Worm (Caenorhabditis elegans) whole organism, L2 larva: ENCODE results near the gene W01C8.5.
A peak's percentile ranks its signal among the peaks of the same experiment; 100 is the strongest.

Experiments
- C34F6.9 ChIP-seq: fragments of 150-350 bp; optimal IDR thresholded peaks from 2 replicates; lab custom pipeline; 2014; ENCODE audit warnings: missing biosample characterization, missing genetic modification characterization
- F13H6.1 ChIP-seq: sonication (generic microtip); optimal IDR thresholded peaks from 2 replicates; lab custom pipeline; 2016; ENCODE audit warnings: missing genetic modification characterization, missing compliant biosample characterization
- R02D3.7 ChIP-seq: fragments of 150-350 bp; optimal IDR thresholded peaks from 2 replicates; lab custom pipeline; 2014; ENCODE audit warnings: missing biosample characterization, missing genetic modification characterization
- Y55F3AM.14 ChIP-seq: fragments of 200-800 bp; sonication (Bioruptor generic); optimal IDR thresholded peaks from 2 replicates; lab custom pipeline; 2018; ENCODE audit warnings: mild to moderate bottlenecking, missing genetic modification characterization, missing compliant biosample characterization
- ZK546.5 ChIP-seq: sonication (generic microtip); optimal IDR thresholded peaks from 2 replicates; lab custom pipeline; 2017; ENCODE audit warnings: missing biosample characterization, missing genetic modification characterization
- alr-1 ChIP-seq: fragments of 150-350 bp; optimal IDR thresholded peaks from 2 replicates; lab custom pipeline; 2014; ENCODE audit warnings: missing biosample characterization, missing genetic modification characterization
- aly-2 ChIP-seq: fragments of 150-350 bp; optimal IDR thresholded peaks from 2 replicates; lab custom pipeline; 2014; ENCODE audit warnings: missing biosample characterization, missing genetic modification characterization
- ama-1 ChIP-seq: fragments of 150-350 bp; optimal IDR thresholded peaks from 2 replicates; lab custom pipeline; 2018; ENCODE audit warnings: inconsistent platforms
- blmp-1 ChIP-seq: sonication (generic microtip); optimal IDR thresholded peaks from 2 replicates; lab custom pipeline; 2017; ENCODE audit warnings: missing genetic modification characterization, mild to moderate bottlenecking, missing compliant biosample characterization, antibody characterized with exemption, moderate library complexity; ENCODE audit not compliant: insufficient read depth
- ceh-82 ChIP-seq: fragments of 150-350 bp; optimal IDR thresholded peaks from 2 replicates; lab custom pipeline; 2014; ENCODE audit warnings: missing biosample characterization, missing genetic modification characterization
- crh-2 ChIP-seq: sonication (generic microtip); optimal IDR thresholded peaks from 2 replicates; lab custom pipeline; 2017; ENCODE audit warnings: missing biosample characterization, missing genetic modification characterization
- dmd-4 ChIP-seq: sonication (generic microtip); optimal IDR thresholded peaks from 2 replicates; lab custom pipeline; 2017; ENCODE audit warnings: missing biosample characterization, missing genetic modification characterization
- egl-27 ChIP-seq: sonication (generic microtip); optimal IDR thresholded peaks from 3 replicates; lab custom pipeline; 2017; ENCODE audit warnings: missing biosample characterization, missing genetic modification reagents, missing genetic modification characterization
- elt-1 ChIP-seq: fragments of 150-350 bp; optimal IDR thresholded peaks from 2 replicates; lab custom pipeline; 2014; ENCODE audit warnings: missing biosample characterization, missing genetic modification characterization
- elt-3 ChIP-seq: sonication (generic microtip); optimal IDR thresholded peaks from 2 replicates; lab custom pipeline; 2017; ENCODE audit warnings: missing biosample characterization, missing genetic modification characterization
- fos-1 ChIP-seq: fragments of 150-350 bp; optimal IDR thresholded peaks from 2 replicates; lab custom pipeline; 2014; ENCODE audit warnings: missing biosample characterization, missing genetic modification characterization
- gmeb-1 ChIP-seq: fragments of 150-350 bp; optimal IDR thresholded peaks from 2 replicates; lab custom pipeline; 2014; ENCODE audit warnings: missing biosample characterization, missing genetic modification characterization
- lin-11 ChIP-seq: fragments of 150-350 bp; sonication (generic microtip); optimal IDR thresholded peaks from 2 replicates; lab custom pipeline; 2014; ENCODE audit warnings: missing biosample characterization, missing genetic modification characterization, inconsistent platforms, mixed read lengths
- lin-13 ChIP-seq: fragments of 150-350 bp; optimal IDR thresholded peaks from 2 replicates; lab custom pipeline; 2014; ENCODE audit warnings: missing biosample characterization, missing genetic modification reagents, missing genetic modification characterization
- lin-39 ChIP-seq: fragments of 150-350 bp; optimal IDR thresholded peaks from 2 replicates; lab custom pipeline; 2014; ENCODE audit warnings: missing biosample characterization, missing genetic modification reagents, missing genetic modification characterization
- lsy-2 ChIP-seq, 2 experiments: fragments of 150-350 bp in 1 of 2; sonication (generic microtip) in 1 of 2; optimal IDR thresholded peaks; 2 replicates each; lab custom pipeline; 2014 to 2017; ENCODE audit warnings: missing biosample characterization in 2 of 2, missing genetic modification characterization in 2 of 2
- mab-5 ChIP-seq: fragments of 150-350 bp; optimal IDR thresholded peaks from 2 replicates; lab custom pipeline; 2014; ENCODE audit warnings: missing biosample characterization, missing genetic modification characterization
- mdl-1 ChIP-seq, 2 experiments: fragments of 150-350 bp in 1 of 2; sonication (generic microtip) in 1 of 2; optimal IDR thresholded peaks; 2 replicates each; lab custom pipeline; 2017; ENCODE audit warnings: missing biosample characterization in 2 of 2, missing genetic modification characterization in 2 of 2
- nhr-10 ChIP-seq: sonication (generic microtip); optimal IDR thresholded peaks from 2 replicates; lab custom pipeline; 2017; ENCODE audit warnings: missing biosample characterization, missing genetic modification characterization
- nhr-12 ChIP-seq: fragments of 150-350 bp; optimal IDR thresholded peaks from 2 replicates; lab custom pipeline; 2014; ENCODE audit warnings: missing biosample characterization, missing genetic modification characterization
- nhr-129 ChIP-seq: fragments of 150-350 bp; optimal IDR thresholded peaks from 2 replicates; lab custom pipeline; 2014; ENCODE audit warnings: missing biosample characterization, missing genetic modification characterization
- nhr-21 ChIP-seq: fragments of 150-350 bp; optimal IDR thresholded peaks from 2 replicates; lab custom pipeline; 2014; ENCODE audit warnings: missing biosample characterization, missing genetic modification characterization
- nhr-23 ChIP-seq: fragments of 150-350 bp; optimal IDR thresholded peaks from 2 replicates; lab custom pipeline; 2014; ENCODE audit warnings: missing biosample characterization, missing genetic modification reagents, missing genetic modification characterization
- nhr-237 ChIP-seq: fragments of 150-350 bp; optimal IDR thresholded peaks from 2 replicates; lab custom pipeline; 2014; ENCODE audit warnings: missing biosample characterization, missing genetic modification characterization
- nhr-25 ChIP-seq: fragments of 150-350 bp; sonication (generic microtip); optimal IDR thresholded peaks from 3 replicates; lab custom pipeline; 2014; ENCODE audit warnings: missing biosample characterization, missing genetic modification characterization
- nhr-6 ChIP-seq: fragments of 150-350 bp; optimal IDR thresholded peaks from 2 replicates; lab custom pipeline; 2014; ENCODE audit warnings: missing biosample characterization, missing genetic modification characterization
- nhr-77 ChIP-seq: fragments of 150-350 bp; optimal IDR thresholded peaks from 2 replicates; lab custom pipeline; 2014; ENCODE audit warnings: missing biosample characterization, missing genetic modification characterization
- peb-1 ChIP-seq: fragments of 150-350 bp; optimal IDR thresholded peaks from 2 replicates; lab custom pipeline; 2014; ENCODE audit warnings: missing biosample characterization, missing genetic modification characterization
- sem-4 ChIP-seq: fragments of 150-350 bp; optimal IDR thresholded peaks from 2 replicates; lab custom pipeline; 2014; ENCODE audit warnings: missing biosample characterization, missing genetic modification reagents, missing genetic modification characterization
- skn-1 ChIP-seq: sonication (generic microtip); optimal IDR thresholded peaks from 2 replicates; lab custom pipeline; 2017; ENCODE audit warnings: missing biosample characterization, missing genetic modification characterization
- sma-3 ChIP-seq: sonication (generic microtip); optimal IDR thresholded peaks from 2 replicates; lab custom pipeline; 2016; ENCODE audit warnings: missing genetic modification reagents, missing genetic modification characterization, missing compliant biosample characterization
- sma-9 ChIP-seq, 2 experiments: fragments of 150-350 bp in 1 of 2; sonication (generic microtip) in 1 of 2; optimal IDR thresholded peaks; 2 replicates each; lab custom pipeline; 2014 to 2016; ENCODE audit warnings: missing genetic modification characterization in 2 of 2, mild to moderate bottlenecking in 1 of 2, missing biosample characterization in 1 of 2, missing compliant biosample characterization in 1 of 2, missing genetic modification reagents in 1 of 2, moderate library complexity in 1 of 2
- snpc-4 ChIP-seq: fragments of 150-350 bp; optimal IDR thresholded peaks from 2 replicates; lab custom pipeline; 2014; ENCODE audit warnings: missing biosample characterization, missing genetic modification characterization
- unc-39 ChIP-seq: fragments of 150-350 bp; optimal IDR thresholded peaks from 2 replicates; lab custom pipeline; 2014; ENCODE audit warnings: missing biosample characterization, missing genetic modification characterization
- unc-55 ChIP-seq: fragments of 150-350 bp; sonication (generic microtip); optimal IDR thresholded peaks from 3 replicates; lab custom pipeline; 2014; ENCODE audit warnings: missing biosample characterization, missing genetic modification reagents, missing genetic modification characterization
- unc-62 ChIP-seq: fragments of 150-350 bp; optimal IDR thresholded peaks from 2 replicates; lab custom pipeline; 2014; ENCODE audit warnings: missing biosample characterization, missing genetic modification reagents, missing genetic modification characterization
- zag-1 ChIP-seq: fragments of 150-350 bp; optimal IDR thresholded peaks from 2 replicates; lab custom pipeline; 2014; ENCODE audit warnings: missing biosample characterization, missing genetic modification characterization
- ztf-1 ChIP-seq: fragments of 200-800 bp; sonication (Bioruptor generic); conservative IDR thresholded peaks from 2 replicates; pipeline ENCODE4 v1.3.6; 2022; ENCODE audit warnings: missing genetic modification characterization, missing compliant biosample characterization
- ztf-11 ChIP-seq: sonication (generic microtip); optimal IDR thresholded peaks from 2 replicates; lab custom pipeline; 2017; ENCODE audit warnings: missing biosample characterization, missing genetic modification characterization
- ztf-4 ChIP-seq: fragments of 150-350 bp; optimal IDR thresholded peaks from 2 replicates; lab custom pipeline; 2014; ENCODE audit warnings: missing biosample characterization, missing genetic modification characterization

W01C8.5 gene

ce11 chrX:5695416-5695815 lies 1.7 kb downstream of the W01C8.5 start:
- peak; percentile 60 for TF ChIP-seq sma-9 (GFP tag; optimal IDR thresholded peaks at IDR 0.05; lab: Kevin White, UChicago)
- TF ChIP-seq sma-9 (tag; optimal IDR thresholded peaks at IDR 0.05; lab: Kevin White, UChicago): no peak
- TF ChIP-seq zag-1 (tag; lab: Kevin White, UChicago): no peak
- peak; percentile 60 for TF ChIP-seq fos-1
- TF ChIP-seq ztf-11 (tag; lab: Kevin White, UChicago): no peak

- TF ChIP-seq ceh-82 (no peak), egl-27 (tag; lab: Kevin White, UChicago) (no peak), nhr-12 (tag; lab: Kevin White, UChicago) (no peak), elt-3 (tag; lab: Kevin White, UChicago) (no peak)
- TF ChIP-seq, all 48 proteins: peak for 0
These were observed 5.0 kb downstream of the W01C8.5 start, which contains the start of gene W01C8.1 for ce11 chrX:5692099-5692498. W01C8.1 (plus strand) TSS chrX:5692399.

ce11 chrX:5689077-5689476 lies 8.0 kb downstream of the W01C8.5 start:
- TF ChIP-seq nhr-10 (tag; lab: Kevin White, UChicago) (no peak), aly-2 (no peak), snpc-4 (tag; lab: Kevin White, UChicago) (no peak), unc-62 (no peak), elt-1 (tag; lab: Kevin White, UChicago) (no peak), R02D3.7 (tag; lab: Kevin White, UChicago) (no peak), ztf-1 (GFP tag; lab: Robert Waterston, UW) (no peak), lin-39 (tag; lab: Kevin White, UChicago) (no peak), ZK546.5 (tag; lab: Kevin White, UChicago) (no peak), crh-2 (tag; lab: Kevin White, UChicago) (no peak), mab-5 (tag; lab: Kevin White, UChicago) (no peak), skn-1 (no peak), elt-3 (tag; lab: Kevin White, UChicago) (no peak), nhr-129 (no peak), unc-55 (no peak), nhr-25 (tag; lab: Kevin White, UChicago) (no peak), ceh-82 (no peak), egl-27 (tag; lab: Kevin White, UChicago) (no peak), sma-3 (GFP tag; lab: Kevin White, UChicago) (no peak), nhr-12 (tag; lab: Kevin White, UChicago) (no peak)

- TF ChIP-seq elt-1 (tag; lab: Kevin White, UChicago): no peak
- no peak for TF ChIP-seq lin-13 (GFP tag; lab: Kevin White, UChicago)
- no peak for TF ChIP-seq skn-1
- peak; percentile 34 for TF ChIP-seq lin-11 (tag; lab: Kevin White, UChicago)
- no peak for TF ChIP-seq lin-39 (tag; lab: Kevin White, UChicago)
- TF ChIP-seq sma-3 (GFP tag; lab: Kevin White, UChicago): peak; percentile 57
- TF ChIP-seq nhr-23 (tag; lab: Kevin White, UChicago): no peak
- peak; percentile 66 for TF ChIP-seq C34F6.9 (tag; lab: Kevin White, UChicago)
- TF ChIP-seq ceh-82: no peak
- peak; percentile 46 to 52 for TF ChIP-seq mdl-1 (tag; optimal IDR thresholded peaks at IDR 0.05; lab: Kevin White, UChicago)
- no peak for TF ChIP-seq nhr-12 (tag; lab: Kevin White, UChicago)
- TF ChIP-seq nhr-77 (tag; lab: Kevin White, UChicago): no peak
- no peak for TF ChIP-seq nhr-237 (tag; lab: Kevin White, UChicago)
- TF ChIP-seq ama-1 (lab: Kevin White, UChicago): no peak
- no peak for TF ChIP-seq dmd-4 (tag; lab: Kevin White, UChicago)
- peak; percentile 31 for TF ChIP-seq blmp-1 (tag; lab: Kevin White, UChicago)
- TF ChIP-seq alr-1 (tag; lab: Kevin White, UChicago): no peak
- TF ChIP-seq mab-5 (tag; lab: Kevin White, UChicago): peak; percentile 59
- no peak for TF ChIP-seq R02D3.7 (tag; lab: Kevin White, UChicago)
- peak; percentile 16 for TF ChIP-seq sem-4 (tag; lab: Kevin White, UChicago)
- no peak for TF ChIP-seq ztf-4
- TF ChIP-seq nhr-6 (tag; lab: Kevin White, UChicago): peak; percentile 33
- no peak for TF ChIP-seq aly-2
- TF ChIP-seq nhr-25 (tag; lab: Kevin White, UChicago): no peak
- peak; percentile 57 for TF ChIP-seq peb-1
- no peak for TF ChIP-seq unc-62
- TF ChIP-seq zag-1 (tag; lab: Kevin White, UChicago): peak; percentile 64
- peak; percentile 79 for TF ChIP-seq fos-1
- TF ChIP-seq crh-2 (tag; lab: Kevin White, UChicago): peak; percentile 47
- TF ChIP-seq ztf-11 (tag; lab: Kevin White, UChicago): no peak
- no peak for TF ChIP-seq unc-39 (tag; lab: Kevin White, UChicago)
- no peak for TF ChIP-seq nhr-10 (tag; lab: Kevin White, UChicago)
- TF ChIP-seq lsy-2 (tag; optimal IDR thresholded peaks at IDR 0.05; lab: Kevin White, UChicago): peak in 1 of 2 experiments; percentile 7
- peak; percentile 66 for TF ChIP-seq nhr-21 (tag; lab: Kevin White, UChicago)
- no peak for TF ChIP-seq Y55F3AM.14 (GFP tag; lab: Kevin White, UChicago)
- TF ChIP-seq sma-9 (GFP tag; optimal IDR thresholded peaks at IDR 0.05; lab: Kevin White, UChicago): no peak
- TF ChIP-seq sma-9 (tag; optimal IDR thresholded peaks at IDR 0.05; lab: Kevin White, UChicago): no peak
- TF ChIP-seq gmeb-1 (tag; lab: Kevin White, UChicago): no peak
- peak; percentile 76 for TF ChIP-seq egl-27 (tag; lab: Kevin White, UChicago)
- peak; percentile 90 for TF ChIP-seq F13H6.1
- no peak for TF ChIP-seq snpc-4 (tag; lab: Kevin White, UChicago)
These were observed 11.0 kb downstream of the W01C8.5 start, which contains the start of gene set-20 for ce11 chrX:5686065-5686464. set-20 (minus strand) TSS chrX:5686158.
